Fruit fly (Drosophila melanogaster): ENCODE measurements around the gene Sec15.

Sec15 gene

DNA sequence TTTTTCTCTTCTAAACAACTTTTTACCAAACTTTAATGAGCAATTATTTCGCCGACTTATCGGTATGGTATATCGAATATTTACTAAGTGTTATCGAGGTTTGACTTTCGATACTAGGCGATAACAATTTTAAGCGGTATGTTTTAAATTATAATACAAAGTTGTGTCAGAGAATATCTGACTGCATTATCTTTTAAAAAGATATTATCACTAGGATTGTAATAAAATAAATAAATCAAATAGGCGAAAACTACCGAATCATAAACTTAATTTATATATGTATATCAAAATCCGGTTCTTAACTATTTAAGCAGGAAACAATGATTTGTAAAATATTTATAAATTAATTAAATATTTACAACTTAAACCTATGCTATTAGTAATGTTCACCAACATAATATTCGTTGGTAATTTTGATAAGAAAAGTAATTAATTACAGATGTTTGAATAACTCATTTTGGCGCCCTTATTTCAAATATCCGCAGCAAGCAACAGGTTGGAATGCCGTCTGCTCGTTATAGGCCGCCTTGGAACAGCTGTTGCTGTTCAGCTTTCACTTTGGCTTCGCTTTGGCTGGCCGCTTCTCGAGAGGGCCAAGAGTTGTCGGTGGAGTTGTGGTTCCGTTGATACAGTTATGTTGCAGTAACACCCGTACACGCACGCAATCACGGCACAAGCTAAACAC, at the start of gene Sec15, which contains the start of gene rtet:
Gene Sec15 (minus strand): TSS at position 66 of the 685 bp plus-strand sequence.
Gene rtet (plus strand): TSS at position 540 of the 685 bp plus-strand sequence.
- TF ChIP-seq br (GFP tag; optimal IDR thresholded peaks at IDR 0.05) (no peak), h (GFP tag; optimal IDR thresholded peaks at IDR 0.05) (no peak), sage (GFP tag; optimal IDR thresholded peaks at IDR 0.05) (no peak), brk (GFP tag; optimal IDR thresholded peaks at IDR 0.05) (no peak), Myc (optimal IDR thresholded peaks at IDR 0.05) (no peak), Hr83 (GFP tag; optimal IDR thresholded peaks at IDR 0.05; ENCODE audit: poor library complexity, severe bottlenecking) (no peak), usp (GFP tag; optimal IDR thresholded peaks at IDR 0.05) (no peak), Sp1 (GFP tag; optimal IDR thresholded peaks at IDR 0.05) (no peak), HLH106 (tag; optimal IDR thresholded peaks at IDR 0.05) (peak; percentile 37), CG9705 (GFP tag; optimal IDR thresholded peaks at IDR 0.05) (peak; percentile 45), tai (GFP tag; optimal IDR thresholded peaks at IDR 0.05) (no peak), GATAd (GFP tag; optimal IDR thresholded peaks at IDR 0.05) (no peak), rgr (GFP tag; optimal IDR thresholded peaks at IDR 0.05) (peak; percentile 74), ey (GFP tag; optimal IDR thresholded peaks at IDR 0.05) (peak; percentile 34), foxo (GFP tag; optimal IDR thresholded peaks at IDR 0.05) (peak in 1 of 2 experiments; percentile 40), jim (GFP tag; optimal IDR thresholded peaks at IDR 0.05) (no peak), Abd-B (GFP tag; optimal IDR thresholded peaks at IDR 0.05) (no peak), Dif (GFP tag; optimal IDR thresholded peaks at IDR 0.05; ENCODE audit: partially characterized antibody) (peak; percentile 100), dmrt93B (GFP tag; optimal IDR thresholded peaks at IDR 0.05) (no peak), OdsH (GFP tag; optimal IDR thresholded peaks at IDR 0.05) (peak; percentile 40), Dfd (GFP tag; optimal IDR thresholded peaks at IDR 0.05) (no peak), Jra (GFP tag; optimal IDR thresholded peaks at IDR 0.05) (no peak), pan (optimal IDR thresholded peaks at IDR 0.05) (no peak), N (GFP tag; optimal IDR thresholded peaks at IDR 0.05) (no peak), Mio (GFP tag; optimal IDR thresholded peaks at IDR 0.05) (no peak), dsf (GFP tag; optimal IDR thresholded peaks at IDR 0.05; ENCODE audit: borderline replicate concordance) (peak; percentile 21), woc (GFP tag; optimal IDR thresholded peaks at IDR 0.05) (peak; percentile 41), psq (GFP tag; optimal IDR thresholded peaks at IDR 0.05) (peak; percentile 57), Vsx2 (GFP tag; optimal IDR thresholded peaks at IDR 0.05; ENCODE audit: partially characterized antibody) (peak; percentile 100), Hnf4 (GFP tag; optimal IDR thresholded peaks at IDR 0.05) (no peak), dl (GFP tag; optimal IDR thresholded peaks at IDR 0.05; ENCODE audit: insufficient read depth in 1 of 2, partially characterized antibody in 2 of 2) (peak; percentile 72 to 98), CrebA (GFP tag; optimal IDR thresholded peaks at IDR 0.05; ENCODE audit: borderline replicate concordance) (no peak), Rel (GFP tag; optimal IDR thresholded peaks at IDR 0.05) (no peak), Rel (tag; optimal IDR thresholded peaks at IDR 0.05) (no peak), CG32264 (GFP tag; optimal IDR thresholded peaks at IDR 0.05) (no peak), Hr78 (GFP tag; optimal IDR thresholded peaks at IDR 0.05) (no peak), sv (GFP tag; optimal IDR thresholded peaks at IDR 0.05) (peak; percentile 46), lola (GFP tag; optimal IDR thresholded peaks at IDR 0.05) (no peak), fru (GFP tag; optimal IDR thresholded peaks at IDR 0.05) (no peak)

DNA sequence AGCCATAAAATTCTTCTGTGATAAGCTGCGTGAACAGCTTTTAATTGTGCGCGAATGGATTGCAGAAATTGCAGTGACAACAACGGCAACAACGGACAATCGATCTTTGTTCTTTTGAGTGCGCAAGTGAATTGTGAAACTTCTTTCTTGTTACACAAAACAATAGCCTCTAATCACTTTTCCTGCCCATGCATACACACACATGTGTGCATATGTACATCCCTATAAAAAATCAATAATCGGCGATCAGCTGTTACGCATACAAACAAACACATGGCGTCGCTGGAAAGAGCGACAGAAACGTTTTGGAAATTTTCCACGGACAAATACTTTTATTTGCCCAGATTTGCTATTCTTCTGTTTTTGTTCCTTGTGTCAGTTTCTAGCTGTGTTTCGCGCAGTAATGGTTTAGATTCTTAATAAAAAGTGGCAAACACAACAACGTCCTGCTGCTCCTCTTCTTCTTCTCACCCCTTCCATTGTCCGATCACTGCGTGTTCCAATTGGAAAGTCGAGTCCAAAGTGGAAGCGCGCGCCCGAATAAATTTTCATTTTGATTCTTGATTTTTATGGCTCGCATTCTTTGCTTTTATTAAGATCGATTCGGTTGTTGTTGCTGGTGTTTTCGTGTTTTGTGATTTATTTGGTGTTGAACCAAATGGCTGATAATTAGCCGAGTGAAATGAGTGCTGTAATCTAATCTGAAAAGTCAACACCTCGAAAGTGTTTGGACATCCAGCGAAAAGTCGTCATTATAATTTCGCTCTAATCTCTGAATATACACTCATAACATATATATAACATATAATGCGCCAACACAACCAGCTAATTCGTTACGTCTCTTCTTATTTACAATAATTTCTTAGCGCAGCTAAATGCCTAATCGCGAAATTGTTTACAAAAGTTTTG, 49.1 kb upstream of the Sec15 start:
- TF ChIP-seq Vsx2 (GFP tag; optimal IDR thresholded peaks at IDR 0.05; ENCODE audit: partially characterized antibody) (peak; percentile 59), CrebA (GFP tag; optimal IDR thresholded peaks at IDR 0.05; ENCODE audit: borderline replicate concordance) (peak; percentile 44), Dif (GFP tag; optimal IDR thresholded peaks at IDR 0.05; ENCODE audit: partially characterized antibody) (no peak), CG9705 (GFP tag; optimal IDR thresholded peaks at IDR 0.05) (no peak), sage (GFP tag; optimal IDR thresholded peaks at IDR 0.05) (peak; percentile 8), br (GFP tag; optimal IDR thresholded peaks at IDR 0.05) (no peak), Hr83 (GFP tag; optimal IDR thresholded peaks at IDR 0.05; ENCODE audit: poor library complexity, severe bottlenecking) (peak; percentile 16), sv (GFP tag; optimal IDR thresholded peaks at IDR 0.05) (no peak), lola (GFP tag; optimal IDR thresholded peaks at IDR 0.05) (no peak), Mio (GFP tag; optimal IDR thresholded peaks at IDR 0.05) (no peak), Abd-B (GFP tag; optimal IDR thresholded peaks at IDR 0.05) (no peak), Sp1 (GFP tag; optimal IDR thresholded peaks at IDR 0.05) (peak; percentile 16), psq (GFP tag; optimal IDR thresholded peaks at IDR 0.05) (no peak), Hnf4 (GFP tag; optimal IDR thresholded peaks at IDR 0.05) (no peak), usp (GFP tag; optimal IDR thresholded peaks at IDR 0.05) (no peak), Dfd (GFP tag; optimal IDR thresholded peaks at IDR 0.05) (no peak), GATAd (GFP tag; optimal IDR thresholded peaks at IDR 0.05) (no peak), woc (GFP tag; optimal IDR thresholded peaks at IDR 0.05) (no peak)

Data from whole organism, wandering third instar larva.